Fruit fly (Drosophila melanogaster) whole organism, embryonic: ENCODE measurements around the gene papi.
A peak's percentile ranks its signal among the peaks of the same experiment; 100 is the strongest.

Source experiments
- Awh ChIP-seq: fragments of 200-800 bp; sonication (Bioruptor generic); IDR thresholded peaks from 2 replicates; pipeline ENCODE4, ENCODE4 v1.3.6; 2022; ENCODE audit warnings: missing biosample characterization, missing genetic modification characterization
- CG10147 ChIP-seq: fragments of 200-800 bp; sonication (Bioruptor generic); optimal IDR thresholded peaks from 2 replicates; lab custom pipeline; 2019; ENCODE audit warnings: missing biosample characterization, mild to moderate bottlenecking, missing genetic modification characterization, moderate library complexity
- CG12155 ChIP-seq: fragments of 200-800 bp; sonication (Bioruptor generic); optimal IDR thresholded peaks from 3 replicates; lab custom pipeline; 2016; ENCODE audit warnings: missing biosample characterization, missing genetic modification characterization
- CG13624 ChIP-seq: fragments of 200-800 bp; sonication (Bioruptor generic); optimal IDR thresholded peaks from 2 replicates; lab custom pipeline; 2016; ENCODE audit warnings: missing biosample characterization, missing genetic modification characterization
- CG15479 ChIP-seq: fragments of 200-800 bp; sonication (Bioruptor generic); optimal IDR thresholded peaks from 3 replicates; lab custom pipeline; 2019; ENCODE audit warnings: missing biosample characterization, mild to moderate bottlenecking, missing genetic modification characterization, moderate library complexity
- CG1602 ChIP-seq: fragments of 200-800 bp; sonication (Bioruptor generic); optimal IDR thresholded peaks from 3 replicates; lab custom pipeline; 2016; ENCODE audit warnings: missing biosample characterization, missing genetic modification characterization
- CG17359 ChIP-seq: fragments of 200-800 bp; sonication (Bioruptor generic); optimal IDR thresholded peaks from 3 replicates; lab custom pipeline; 2018; ENCODE audit warnings: missing biosample characterization, mild to moderate bottlenecking, missing genetic modification characterization, moderate library complexity
- CG17829 ChIP-seq: fragments of 200-800 bp; optimal IDR thresholded peaks from 2 replicates; lab custom pipeline; 2019; ENCODE audit warnings: missing biosample characterization, mild to moderate bottlenecking, missing genetic modification characterization, moderate library complexity
- CG32532 ChIP-seq: fragments of 200-800 bp; sonication (Bioruptor generic); IDR thresholded peaks from 2 replicates; pipeline ENCODE4 v1.3.6; 2022; ENCODE audit warnings: missing biosample characterization, missing genetic modification characterization
- CG3281 ChIP-seq: fragments of 200-800 bp; sonication (Bioruptor generic); optimal IDR thresholded peaks from 3 replicates; lab custom pipeline; 2017; ENCODE audit warnings: missing biosample characterization, mild to moderate bottlenecking, missing genetic modification characterization
- CG4404 ChIP-seq: fragments of 200-800 bp; sonication (Bioruptor generic); IDR thresholded peaks from 2 replicates; pipeline ENCODE4 v1.3.6; 2022; ENCODE audit warnings: missing biosample characterization, missing genetic modification characterization
- CG6854 ChIP-seq: fragments of 200-800 bp; sonication (Bioruptor generic); optimal IDR thresholded peaks from 3 replicates; lab custom pipeline; 2017; ENCODE audit warnings: missing biosample characterization, mild to moderate bottlenecking, missing genetic modification characterization
- CG7271 ChIP-seq: fragments of 200-800 bp; sonication (Bioruptor generic); optimal IDR thresholded peaks from 2 replicates; lab custom pipeline; 2018; ENCODE audit warnings: missing biosample characterization, mild to moderate bottlenecking, missing genetic modification characterization, moderate library complexity
- CG8290 ChIP-seq, 3 experiments: fragments of 200-800 bp; sonication (Bioruptor generic); optimal IDR thresholded peaks; 2 replicates each; lab custom pipeline; 2016 to 2019; ENCODE audit warnings: missing biosample characterization in 3 of 3, missing genetic modification characterization in 3 of 3, mild to moderate bottlenecking in 2 of 3, moderate library complexity in 1 of 3
- CG8924 ChIP-seq: fragments of 200-800 bp; optimal IDR thresholded peaks from 3 replicates; lab custom pipeline; 2019; ENCODE audit warnings: missing biosample characterization, mild to moderate bottlenecking, missing genetic modification characterization, moderate library complexity
- CkIIα-i1 ChIP-seq: fragments of 200-800 bp; sonication (Bioruptor generic); IDR thresholded peaks from 2 replicates; pipeline ENCODE4 v1.3.6; 2022; ENCODE audit warnings: missing biosample characterization, missing genetic modification characterization
- Dll ChIP-seq: fragments of 200-800 bp; sonication (Bioruptor generic); IDR thresholded peaks from 4 replicates; pipeline ENCODE4 v1.3.6; 2022; ENCODE audit warnings: missing biosample characterization, missing genetic modification characterization; ENCODE audit not compliant: partially characterized antibody
- Eip74EF ChIP-seq, 2 experiments: fragments of 200-800 bp in 1 of 2; fragments of >200 bp in 1 of 2; sonication (Bioruptor generic) in 1 of 2; optimal IDR thresholded peaks; 2 replicates each; lab custom pipeline; 2017 to 2019; ENCODE audit warnings: missing biosample characterization in 2 of 2, missing genetic modification characterization in 2 of 2, mild to moderate bottlenecking in 1 of 2, moderate library complexity in 1 of 2
- Ets65A ChIP-seq: fragments of 200-800 bp; sonication (Bioruptor generic); peaks from one replicate; lab custom pipeline; 2016; ENCODE audit warnings: missing biosample characterization, missing genetic modification characterization
- Gsc ChIP-seq: fragments of 200-800 bp; sonication (Bioruptor generic); IDR thresholded peaks from 2 replicates; pipeline ENCODE4 v1.3.6; 2022; ENCODE audit warnings: missing biosample characterization, missing genetic modification characterization
- MTF-1 ChIP-seq: fragments of 200-800 bp; sonication (Bioruptor generic); optimal IDR thresholded peaks from 2 replicates; lab custom pipeline; 2018; ENCODE audit warnings: missing biosample characterization, mild to moderate bottlenecking, missing genetic modification characterization, borderline replicate concordance
- Oli ChIP-seq: fragments of 200-800 bp; sonication (Bioruptor generic); optimal IDR thresholded peaks from 2 replicates; lab custom pipeline; 2018; ENCODE audit warnings: missing biosample characterization, mild to moderate bottlenecking, missing genetic modification characterization, moderate library complexity
- Ptx1 ChIP-seq: fragments of 200-800 bp; sonication (Bioruptor generic); IDR thresholded peaks from 2 replicates; pipeline ENCODE4 v1.3.6; 2022; ENCODE audit warnings: missing biosample characterization, missing genetic modification characterization
- Stat92E ChIP-seq, 3 experiments: fragments of >200 bp in 2 of 3; fragments of 200-800 bp in 1 of 3; sonication (Bioruptor generic) in 1 of 3; optimal IDR thresholded peaks; 2 replicates each; lab custom pipeline; 2017 to 2019; ENCODE audit warnings: missing biosample characterization in 3 of 3, missing genetic modification characterization in 3 of 3, mild to moderate bottlenecking in 1 of 3, moderate library complexity in 1 of 3
- Vsx1 ChIP-seq: fragments of 200-800 bp; sonication (Bioruptor generic); optimal IDR thresholded peaks from 2 replicates; lab custom pipeline; 2017; ENCODE audit warnings: missing biosample characterization, mild to moderate bottlenecking, missing genetic modification characterization, missing genetic modification reagents
- Xbp1 ChIP-seq: fragments of 200-800 bp; sonication (Bioruptor generic); optimal IDR thresholded peaks from 3 replicates; lab custom pipeline; 2016; ENCODE audit warnings: missing biosample characterization, mild to moderate bottlenecking, missing genetic modification characterization
- ato ChIP-seq: fragments of 200-800 bp; sonication (Bioruptor generic); IDR thresholded peaks from 2 replicates; pipeline ENCODE4 v1.3.6; 2022; ENCODE audit warnings: missing biosample characterization, missing genetic modification characterization; ENCODE audit not compliant: partially characterized antibody
- bsh ChIP-seq, 2 experiments: fragments of 200-800 bp; sonication (Bioruptor generic); optimal IDR thresholded peaks; 2 replicates each; lab custom pipeline; 2017 to 2018; ENCODE audit warnings: mild to moderate bottlenecking in 2 of 2, missing biosample characterization in 2 of 2, missing genetic modification characterization in 2 of 2, moderate library complexity in 1 of 2
- caup ChIP-seq: fragments of 200-800 bp; sonication (Bioruptor generic); optimal IDR thresholded peaks from 3 replicates; lab custom pipeline; 2017; ENCODE audit warnings: missing biosample characterization, mild to moderate bottlenecking, missing genetic modification characterization, moderate library complexity; ENCODE audit not compliant: severe bottlenecking
- chinmo ChIP-seq: fragments of 200-800 bp; sonication (Bioruptor generic); IDR thresholded peaks from 4 replicates; pipeline ENCODE4 v1.3.6; 2022; ENCODE audit warnings: missing biosample characterization, missing genetic modification characterization; ENCODE audit not compliant: partially characterized antibody
- dan ChIP-seq: fragments of 200-800 bp; sonication (Bioruptor generic); IDR thresholded peaks from 2 replicates; pipeline ENCODE4 v1.3.6; 2022; ENCODE audit warnings: missing biosample characterization, missing genetic modification characterization
- dmrt99B ChIP-seq: fragments of 200-800 bp; sonication (Bioruptor generic); optimal IDR thresholded peaks from 2 replicates; lab custom pipeline; 2018; ENCODE audit warnings: missing biosample characterization, mild to moderate bottlenecking, missing genetic modification characterization, moderate library complexity
- dysf ChIP-seq: fragments of 200-800 bp; sonication (Bioruptor generic); IDR thresholded peaks from 3 replicates; pipeline ENCODE4 v1.3.6; 2022; ENCODE audit warnings: missing biosample characterization, missing genetic modification characterization
- ems ChIP-seq: fragments of 200-800 bp; sonication (Bioruptor generic); optimal IDR thresholded peaks from 3 replicates; lab custom pipeline; 2016; ENCODE audit warnings: missing biosample characterization, missing genetic modification characterization
- fd64A ChIP-seq: fragments of 200-800 bp; sonication (Bioruptor generic); optimal IDR thresholded peaks from 3 replicates; lab custom pipeline; 2018; ENCODE audit warnings: missing biosample characterization, mild to moderate bottlenecking, missing genetic modification characterization
- gcm2 ChIP-seq: fragments of 200-800 bp; sonication (Bioruptor generic); optimal IDR thresholded peaks from 2 replicates; lab custom pipeline; 2016; ENCODE audit warnings: missing biosample characterization, missing genetic modification characterization
- her ChIP-seq: fragments of 200-800 bp; sonication (Bioruptor generic); optimal IDR thresholded peaks from 2 replicates; lab custom pipeline; 2016; ENCODE audit warnings: missing biosample characterization, missing genetic modification characterization
- kni ChIP-seq: fragments of 200-800 bp; sonication (Bioruptor generic); optimal IDR thresholded peaks from 3 replicates; lab custom pipeline; 2017; ENCODE audit warnings: mild to moderate bottlenecking, missing biosample characterization, missing genetic modification reagents, missing genetic modification characterization
- lbe ChIP-seq: fragments of 200-800 bp; sonication (Bioruptor generic); optimal IDR thresholded peaks from 2 replicates; lab custom pipeline; 2016; ENCODE audit warnings: missing biosample characterization, mild to moderate bottlenecking, missing genetic modification characterization
- onecut ChIP-seq: fragments of 200-800 bp; sonication (Bioruptor generic); IDR thresholded peaks from 2 replicates; pipeline ENCODE4 v1.3.6; 2022; ENCODE audit warnings: missing biosample characterization, missing genetic modification characterization
- pros ChIP-seq: fragments of 200-800 bp; sonication (Bioruptor generic); optimal IDR thresholded peaks from 3 replicates; lab custom pipeline; 2019; ENCODE audit warnings: missing biosample characterization, mild to moderate bottlenecking, missing genetic modification characterization, moderate library complexity
- scrt ChIP-seq: fragments of 200-800 bp; sonication (Bioruptor generic); optimal IDR thresholded peaks from 2 replicates; lab custom pipeline; 2018; ENCODE audit warnings: missing biosample characterization, mild to moderate bottlenecking, missing genetic modification characterization, moderate library complexity
- sqz ChIP-seq: fragments of 200-800 bp; sonication (Bioruptor generic); optimal IDR thresholded peaks from 3 replicates; lab custom pipeline; 2018; ENCODE audit warnings: missing biosample characterization, mild to moderate bottlenecking, missing genetic modification characterization
- tgo ChIP-seq: fragments of 200-800 bp; sonication (Bioruptor generic); IDR thresholded peaks from 3 replicates; pipeline ENCODE4 v1.3.6; 2022; ENCODE audit warnings: missing biosample characterization, missing genetic modification characterization
- unc-4 ChIP-seq: fragments of 200-800 bp; sonication (Bioruptor generic); IDR thresholded peaks from 2 replicates; pipeline ENCODE4 v1.3.6; 2022; ENCODE audit warnings: missing biosample characterization, missing genetic modification characterization; ENCODE audit not compliant: partially characterized antibody
- zen ChIP-seq: fragments of 200-800 bp; sonication (Bioruptor generic); optimal IDR thresholded peaks from 3 replicates; lab custom pipeline; 2018; ENCODE audit warnings: missing biosample characterization, mild to moderate bottlenecking, missing genetic modification characterization, moderate library complexity

Gene papi

DNA sequence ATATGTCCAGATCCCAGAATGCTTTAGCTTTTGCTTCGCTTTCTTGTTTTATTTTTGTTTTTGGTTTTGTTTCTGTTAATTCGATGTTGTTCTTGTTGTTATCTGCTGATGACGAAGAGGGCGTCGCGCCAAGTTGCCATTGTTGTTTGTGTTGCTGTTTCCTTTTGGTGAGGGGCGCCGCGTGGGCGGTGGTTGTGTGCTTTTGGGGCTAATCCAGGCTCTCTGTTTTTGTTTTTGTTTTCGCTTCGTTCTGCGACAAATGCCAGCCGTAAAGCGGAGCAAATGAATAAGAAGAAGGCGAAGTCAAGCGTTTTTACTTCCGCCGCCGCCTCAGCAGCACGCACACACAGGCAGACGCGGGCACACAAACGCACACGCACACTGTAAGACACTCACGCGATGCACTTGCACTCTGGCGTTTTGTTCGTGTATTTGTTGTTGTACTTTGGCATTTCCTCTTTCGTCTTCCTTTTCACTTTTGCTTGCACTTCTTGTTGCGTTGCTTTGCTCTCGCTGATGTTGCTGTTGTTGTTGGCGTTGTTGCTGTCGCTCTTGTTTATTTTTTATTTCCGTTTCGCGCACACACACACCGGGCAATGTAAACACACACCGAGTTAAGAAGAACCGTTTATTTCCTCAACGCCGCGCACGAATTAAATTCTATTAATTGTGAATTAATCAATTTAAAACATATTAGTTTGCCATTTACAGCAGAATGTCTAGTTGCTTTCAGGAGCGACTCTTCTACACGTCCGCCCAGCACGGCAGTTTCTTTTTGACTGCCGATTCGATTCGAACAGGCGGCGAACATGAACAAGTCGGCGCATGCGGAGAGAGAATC, 42.4 kb upstream of the papi start, which contains the start of gene aop (continued):
- TF ChIP-seq dmrt99B (tag; lab: Kevin White, UChicago): peak; percentile 7
- peak; percentile 91 for TF ChIP-seq Ets65A (GFP tag; lab: Kevin White, UChicago)
- no peak for TF ChIP-seq Oli
- peak; percentile 24 for TF ChIP-seq CG7271 (tag; lab: Kevin White, UChicago)
- TF ChIP-seq zen (tag; lab: Kevin White, UChicago): peak; percentile 68
- no peak for TF ChIP-seq CG4404 (GFP tag; lab: Robert Waterston, UW)
- peak; percentile 72 for TF ChIP-seq kni (GFP tag; lab: Kevin White, UChicago)
- peak; percentile 35; the same call in 1 of the 2 replicates for TF ChIP-seq onecut (GFP tag; lab: Robert Waterston, UW)
- TF ChIP-seq CG13624 (GFP tag; lab: Kevin White, UChicago): peak; percentile 15
- TF ChIP-seq Vsx1: peak; percentile 44
- TF ChIP-seq CG3281: peak; percentile 11
- peak; percentile 53 for TF ChIP-seq sqz (GFP tag; lab: Kevin White, UChicago)
- TF ChIP-seq CG32532: no peak; the same call in 1 of the 2 replicates
- peak in 1 of 3 experiments; percentile 60 for TF ChIP-seq Stat92E (GFP tag; optimal IDR thresholded peaks at IDR 0.05; lab: Kevin White, UChicago)
- peak; percentile 35 for TF ChIP-seq CG17359
- TF ChIP-seq CkIIα-i1 (GFP tag; lab: Robert Waterston, UW): no peak
- no peak for TF ChIP-seq Xbp1 (GFP tag; lab: Kevin White, UChicago)
- TF ChIP-seq CG12155 (GFP tag; lab: Kevin White, UChicago): peak; percentile 42
- peak; percentile 97 for TF ChIP-seq CG15479
- no peak for TF ChIP-seq dan (GFP tag; lab: Robert Waterston, UW)
- peak; percentile 42 for TF ChIP-seq scrt (GFP tag; lab: Kevin White, UChicago)
- peak; percentile 48 for TF ChIP-seq CG6854 (GFP tag; lab: Kevin White, UChicago)
- TF ChIP-seq chinmo: peak; percentile 67; the same call in 1 of the 4 replicates
- TF ChIP-seq pros (GFP tag; lab: Kevin White, UChicago): peak; percentile 72
- no peak for TF ChIP-seq bsh (GFP tag; optimal IDR thresholded peaks at IDR 0.05; lab: Kevin White, UChicago)
- TF ChIP-seq Dll (GFP tag; lab: Robert Waterston, UW): 0 out of 4 replicates have a peak, but pooled peaks have one; percentile 22
- no peak for TF ChIP-seq gcm2 (GFP tag; lab: Kevin White, UChicago)
- TF ChIP-seq Gsc (GFP tag; lab: Robert Waterston, UW): no peak
- peak; percentile 28 for TF ChIP-seq her (GFP tag; lab: Kevin White, UChicago)
- TF ChIP-seq ems: peak; percentile 7
- no peak for TF ChIP-seq CG10147 (GFP tag; lab: Kevin White, UChicago)
- no peak for TF ChIP-seq CG1602 (GFP tag; lab: Kevin White, UChicago)
- TF ChIP-seq ato: peak; percentile 61; the same call in 1 of the 2 replicates
- TF ChIP-seq CG17829: peak; percentile 48
- peak; percentile 3 for TF ChIP-seq lbe (GFP tag; lab: Kevin White, UChicago)
- 0 out of 2 replicates have a peak, but pooled peaks have one; percentile 27 for TF ChIP-seq unc-4 (GFP tag; lab: Robert Waterston, UW)
- peak; percentile 72 for TF ChIP-seq CG8924 (tag; lab: Kevin White, UChicago)
- no peak for TF ChIP-seq CG8290 (GFP tag; optimal IDR thresholded peaks at IDR 0.05; lab: Kevin White, UChicago)
- peak in 1 of 2 experiments; percentile 72 for TF ChIP-seq CG8290 (tag; optimal IDR thresholded peaks at IDR 0.05; lab: Kevin White, UChicago)
- 0 out of 3 replicates have a peak, but pooled peaks have one; percentile 10 for TF ChIP-seq tgo (GFP tag; lab: Robert Waterston, UW)
- TF ChIP-seq Awh: no peak
- peak; percentile 48 for TF ChIP-seq MTF-1 (GFP tag; lab: Kevin White, UChicago)
- TF ChIP-seq Ptx1 (GFP tag; lab: Robert Waterston, UW): no peak
- TF ChIP-seq fd64A (GFP tag; lab: Kevin White, UChicago): no peak
- TF ChIP-seq dysf (GFP tag; lab: Robert Waterston, UW): no peak; the same call in 2 of the 3 replicates
- peak in 1 of 2 experiments; percentile 49 for TF ChIP-seq Eip74EF (GFP tag; optimal IDR thresholded peaks at IDR 0.05; lab: Kevin White, UChicago)
- peak; percentile 18 for TF ChIP-seq caup (GFP tag; lab: Kevin White, UChicago)
